Worm (Caenorhabditis elegans): ENCODE results near the gene C27F2.7.

- TF ChIP-seq nhr-12 (tag; optimal IDR thresholded peaks at IDR 0.05) (no peak), nhr-25 (tag; optimal IDR thresholded peaks at IDR 0.05) (no peak), ama-1 (optimal IDR thresholded peaks at IDR 0.05) (no peak), hmg-11 (tag; optimal IDR thresholded peaks at IDR 0.05) (no peak), nhr-23 (tag; optimal IDR thresholded peaks at IDR 0.05) (no peak), nfya-1 (tag; optimal IDR thresholded peaks at IDR 0.05; ENCODE audit: insufficient read depth) (no peak), zag-1 (tag; optimal IDR thresholded peaks at IDR 0.05) (no peak), jun-1 (tag; optimal IDR thresholded peaks at IDR 0.05) (no peak), tbx-2 (tag; optimal IDR thresholded peaks at IDR 0.05) (no peak)
Measured at ce11 chrIII:5026366-5026765, 42.1 kb upstream of the C27F2.7 start.
